Worm (Caenorhabditis elegans): ENCODE measurements around the gene C38D4.7.

ce11 chrIII:4830207-4830606 lies 19.1 kb upstream of the C38D4.7 start, which contains the start of gene nspd-9:
- TF ChIP-seq lsy-2 (tag; optimal IDR thresholded peaks at IDR 0.05) (no peak), nhr-12 (tag; optimal IDR thresholded peaks at IDR 0.05) (no peak), lin-13 (tag; optimal IDR thresholded peaks at IDR 0.05) (no peak), zip-8 (tag; optimal IDR thresholded peaks at IDR 0.05) (no peak), nhr-76 (tag; optimal IDR thresholded peaks at IDR 0.05) (no peak)
